Worm (Caenorhabditis elegans): ENCODE results near the gene fbxa-224.

DNA sequence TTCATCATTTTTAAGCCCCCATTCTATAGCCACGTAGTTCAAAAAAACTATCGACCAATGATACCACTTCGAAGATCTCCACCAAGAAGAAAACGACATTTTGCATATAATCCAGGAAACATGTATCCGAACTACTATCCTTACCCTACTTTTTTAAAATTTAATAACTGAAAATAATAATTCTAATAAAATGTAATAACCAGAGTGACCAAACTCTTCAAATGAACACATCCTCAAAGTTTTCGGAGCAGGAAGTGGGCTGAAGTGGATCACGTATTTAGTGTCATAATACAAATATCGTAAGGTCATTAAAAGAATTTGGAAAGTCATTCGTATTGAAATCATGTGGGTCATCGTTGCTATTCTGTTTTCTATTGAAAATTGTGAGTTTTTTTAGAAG, 29.5 kb upstream of the fbxa-224 start, which contains the start of gene F35D2.6:
- TF ChIP-seq dao-5 (tag; optimal IDR thresholded peaks at IDR 0.05) (no peak), him-1 (tag; optimal IDR thresholded peaks at IDR 0.05) (no peak), W03F9.2 (tag; optimal IDR thresholded peaks at IDR 0.05) (no peak)

Measured in whole organism, L4/young adult.